Fruit fly (Drosophila melanogaster): Measurements from ENCODE around the gene CG1316.

The CG1316 gene

dm6 chr3L:4259102-4259558, 24.5 kb upstream of the CG1316 start, which contains the start of the genes CG15011 and CG1309 (continued):
- TF ChIP-seq inv (GFP tag; IDR thresholded peaks at IDR 0.05; ENCODE audit: partially characterized antibody) (peak; percentile 39; the same call in 1 of the 2 replicates), pzg (GFP tag; optimal IDR thresholded peaks at IDR 0.05) (peak; percentile 65), Six4 (GFP tag; optimal IDR thresholded peaks at IDR 0.05) (peak; percentile 79), dpn (GFP tag; optimal IDR thresholded peaks at IDR 0.05) (peak; percentile 85 to 88), CG34376 (GFP tag; optimal IDR thresholded peaks at IDR 0.05) (peak; percentile 86), Abd-B (GFP tag; optimal IDR thresholded peaks at IDR 0.05) (peak; percentile 89), repo (GFP tag; optimal IDR thresholded peaks at IDR 0.05) (peak; percentile 74), Doc3 (GFP tag; IDR thresholded peaks at IDR 0.05; ENCODE audit: partially characterized antibody) (0 out of 3 replicates have a peak, but pooled peaks have one; percentile 40), Xrp1 (GFP tag; IDR thresholded peaks at IDR 0.05) (peak; percentile 80), CG6175 (GFP tag; IDR thresholded peaks at IDR 0.05) (no peak), fu2 (GFP tag; optimal IDR thresholded peaks at IDR 0.05) (peak; percentile 81), CG8478 (optimal IDR thresholded peaks at IDR 0.05) (no peak), Camta (GFP tag; optimal IDR thresholded peaks at IDR 0.05) (peak; percentile 84), CG5180 (GFP tag; optimal IDR thresholded peaks at IDR 0.05) (no peak), dati (GFP tag; IDR thresholded peaks at IDR 0.05) (no peak), corto (GFP tag; optimal IDR thresholded peaks at IDR 0.05) (no peak), Gug (GFP tag; IDR thresholded peaks at IDR 0.05) (peak; percentile 69; the same call in 3 of the 4 replicates), CG3726 (GFP tag; IDR thresholded peaks at IDR 0.05) (peak; percentile 64; the same call in 2 of the 3 replicates), CG12219 (GFP tag; optimal IDR thresholded peaks at IDR 0.05) (peak; percentile 50), CG4282 (GFP tag; optimal IDR thresholded peaks at IDR 0.05) (no peak), ro (GFP tag; IDR thresholded peaks at IDR 0.05) (no peak), knrl (GFP tag; IDR thresholded peaks at IDR 0.05; ENCODE audit: partially characterized antibody) (peak; percentile 69), Stat92E (GFP tag; optimal IDR thresholded peaks at IDR 0.05) (peak in 1 of 3 experiments; percentile 35), CG7357 (GFP tag; IDR thresholded peaks at IDR 0.05) (peak; percentile 55; the same call in 2 of the 3 replicates), Xbp1 (GFP tag; optimal IDR thresholded peaks at IDR 0.05) (peak; percentile 90), fd64A (GFP tag; optimal IDR thresholded peaks at IDR 0.05) (no peak), Nf-YB (GFP tag; optimal IDR thresholded peaks at IDR 0.05) (peak; percentile 66), her (GFP tag; optimal IDR thresholded peaks at IDR 0.05) (peak; percentile 66), Ptx1 (GFP tag; IDR thresholded peaks at IDR 0.05) (peak; percentile 89), CG8089 (GFP tag; optimal IDR thresholded peaks at IDR 0.05) (peak; percentile 71), tup (GFP tag; optimal IDR thresholded peaks at IDR 0.05) (peak; percentile 31), btn (GFP tag; optimal IDR thresholded peaks at IDR 0.05) (peak; percentile 59), CG2875 (GFP tag; optimal IDR thresholded peaks at IDR 0.05) (peak; percentile 28), slou (GFP tag; optimal IDR thresholded peaks at IDR 0.05) (peak; percentile 84), Dek (tag; optimal IDR thresholded peaks at IDR 0.05) (peak; percentile 82), oc (tag; optimal IDR thresholded peaks at IDR 0.05) (peak; percentile 66), CG11456 (GFP tag; IDR thresholded peaks at IDR 0.05) (peak; percentile 75; the same call in 2 of the 3 replicates), CG17359 (tag; optimal IDR thresholded peaks at IDR 0.05) (peak; percentile 76), pnt (GFP tag; optimal IDR thresholded peaks at IDR 0.05) (peak; percentile 67), peb (GFP tag; IDR thresholded peaks at IDR 0.05) (peak; percentile 63), HmgZ (tag; optimal IDR thresholded peaks at IDR 0.05) (peak; percentile 94), CG30020 (tag; optimal IDR thresholded peaks at IDR 0.05) (peak; percentile 79), CG14710 (tag; optimal IDR thresholded peaks at IDR 0.05) (peak; percentile 92), CG17328 (GFP tag; IDR thresholded peaks at IDR 0.05) (peak; percentile 77), ab (GFP tag; optimal IDR thresholded peaks at IDR 0.05) (peak; percentile 42), klu (GFP tag; IDR thresholded peaks at IDR 0.05) (peak; percentile 69; the same call in 1 of the 2 replicates), CG15696 (tag; optimal IDR thresholded peaks at IDR 0.05) (peak; percentile 85), nerfin-1 (tag; optimal IDR thresholded peaks at IDR 0.05) (peak; percentile 93), Meics (GFP tag; optimal IDR thresholded peaks at IDR 0.05) (peak; percentile 77), CG17612 (GFP tag; IDR thresholded peaks at IDR 0.05) (0 out of 2 replicates have a peak, but pooled peaks have one; percentile 6)
